Worm (Caenorhabditis elegans): ENCODE results near the gene C26H9A.3.

DNA sequence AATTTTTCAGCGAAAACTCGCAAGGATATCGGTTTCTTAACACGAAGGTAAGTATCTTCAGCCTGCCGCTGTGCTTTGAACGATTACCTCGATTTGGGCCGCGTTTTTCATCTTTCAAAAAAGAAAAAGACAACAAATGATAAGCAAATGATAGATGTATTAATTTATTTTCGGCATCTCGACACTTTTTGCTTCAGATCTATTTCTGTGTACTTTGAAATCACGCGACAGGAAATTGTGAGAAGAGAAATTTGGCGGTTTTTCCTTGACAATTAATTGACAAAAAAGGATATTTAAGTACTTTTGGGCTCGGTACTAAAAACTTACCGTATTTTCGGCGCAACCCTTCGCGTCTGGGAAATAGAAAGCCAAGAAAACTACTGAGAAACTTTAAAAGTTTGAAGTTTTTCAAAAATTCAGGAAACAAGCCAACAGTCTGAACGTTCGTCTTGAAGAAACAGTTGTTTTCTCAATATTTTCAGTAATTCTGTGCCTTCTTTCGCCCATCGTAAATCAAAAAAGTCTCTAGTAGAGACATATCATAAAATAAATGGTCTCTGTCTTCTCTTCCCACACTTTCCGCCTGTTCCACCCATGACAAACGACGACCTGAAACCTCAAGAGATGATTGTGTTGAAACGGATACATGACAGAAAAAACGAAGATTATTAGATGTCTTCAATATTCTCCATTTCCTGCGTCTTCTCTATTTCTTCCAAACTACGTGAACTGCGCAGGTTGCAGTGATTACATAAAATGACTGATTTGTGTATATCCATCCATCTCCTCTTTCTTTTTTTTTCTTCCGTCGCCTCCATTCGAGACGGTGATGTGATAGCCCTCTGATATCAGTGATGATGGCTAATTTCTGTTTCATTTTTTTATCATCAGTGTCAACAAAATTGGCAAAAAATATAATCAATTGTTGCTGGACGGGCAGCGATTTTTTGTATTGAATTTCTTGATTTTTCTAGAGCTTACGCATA, 2.0 kb upstream of the C26H9A.3 start:
- TF ChIP-seq snpc-4 (GFP tag; optimal IDR thresholded peaks at IDR 0.05) (no peak), snpc-4 (tag; optimal IDR thresholded peaks at IDR 0.05) (no peak), B0336.3 (GFP tag; IDR thresholded peaks at IDR 0.05) (no peak), let-607 (tag; optimal IDR thresholded peaks at IDR 0.05) (no peak), nhr-179 (tag; optimal IDR thresholded peaks at IDR 0.05) (no peak), unc-62 (GFP tag; optimal IDR thresholded peaks at IDR 0.05) (no peak), attf-3 (GFP tag; conservative IDR thresholded peaks at IDR 0.05) (no peak), ama-1 (optimal IDR thresholded peaks at IDR 0.05) (no peak), ama-1 (GFP tag; optimal IDR thresholded peaks at IDR 0.05) (no peak), nfya-1 (tag; optimal IDR thresholded peaks at IDR 0.05; ENCODE audit: borderline replicate concordance, insufficient read depth) (no peak), nhr-90 (tag; optimal IDR thresholded peaks at IDR 0.05) (no peak), madf-6 (GFP tag; IDR thresholded peaks at IDR 0.05) (no peak), aptf-2 (GFP tag; conservative IDR thresholded peaks at IDR 0.05) (no peak), F49E8.2 (tag; optimal IDR thresholded peaks at IDR 0.05; ENCODE audit: insufficient read depth) (no peak), pha-4 (tag; optimal IDR thresholded peaks at IDR 0.05) (no peak)

All from whole organism, young adult.